Fruit fly (Drosophila melanogaster): ENCODE data around the gene Nepl13.

DNA sequence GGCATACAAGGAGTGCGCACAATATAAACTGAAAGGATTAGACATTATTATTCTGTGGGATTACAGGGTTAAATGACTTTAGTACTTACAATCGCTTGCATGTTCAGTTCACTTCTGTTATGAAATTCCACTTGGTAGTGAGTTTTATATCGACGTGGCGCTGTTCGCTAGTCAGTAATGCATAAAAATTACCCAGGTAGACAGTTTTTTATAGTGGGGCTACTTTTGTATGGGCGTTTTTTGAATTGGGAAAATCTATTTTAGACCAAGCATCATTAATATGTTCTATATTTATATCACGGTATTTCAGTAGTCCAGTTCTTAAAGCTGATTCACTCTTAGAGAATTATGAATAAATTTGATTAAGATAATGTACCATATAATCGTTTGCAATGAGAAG lies 10.8 kb upstream of the Nepl13 start, which contains the start of gene CG43095:
- TF ChIP-seq Met (GFP tag; optimal IDR thresholded peaks at IDR 0.05) (no peak), CG11294 (GFP tag; IDR thresholded peaks at IDR 0.05) (no peak), Hr39 (GFP tag; optimal IDR thresholded peaks at IDR 0.05) (no peak), spab (GFP tag; optimal IDR thresholded peaks at IDR 0.05) (no peak), CG3919 (GFP tag; optimal IDR thresholded peaks at IDR 0.05) (no peak), CG3032 (tag; optimal IDR thresholded peaks at IDR 0.05) (no peak), CG11902 (GFP tag; optimal IDR thresholded peaks at IDR 0.05) (no peak), CG6163 (GFP tag; IDR thresholded peaks at IDR 0.05) (no peak), CG15336 (GFP tag; IDR thresholded peaks at IDR 0.05) (no peak), Ets21C (GFP tag; optimal IDR thresholded peaks at IDR 0.05) (no peak), CG8632 (GFP tag; optimal IDR thresholded peaks at IDR 0.05) (no peak), Blimp-1 (GFP tag; optimal IDR thresholded peaks at IDR 0.05) (no peak), CG9139 (GFP tag; optimal IDR thresholded peaks at IDR 0.05) (no peak)

All from whole organism, prepupa.